Worm (Caenorhabditis elegans) whole organism, L1 larva: ENCODE data around the gene T08B6.1.

Experiments used
- lin-13 ChIP-seq: fragments of 150-350 bp; optimal IDR thresholded peaks from 2 replicates; lab custom pipeline; 2014; ENCODE audit warnings: missing biosample characterization, missing genetic modification reagents, missing genetic modification characterization
- lsy-2 ChIP-seq, 2 experiments: fragments of 150-350 bp; optimal IDR thresholded peaks; 2 replicates each; lab custom pipeline; 2014; ENCODE audit warnings: missing biosample characterization in 2 of 2, missing genetic modification characterization in 2 of 2
- nhr-90 ChIP-seq: sonication (generic microtip); optimal IDR thresholded peaks from 2 replicates; lab custom pipeline; 2016; ENCODE audit warnings: mild to moderate bottlenecking, missing genetic modification characterization, missing compliant biosample characterization; ENCODE audit not compliant: poor library complexity

ce11 chrIV:4890543-4890942 is 3.4 kb upstream of the T08B6.1 start, which contains the start of gene T08B6.9:
- no peak for TF ChIP-seq nhr-90
- no peak for TF ChIP-seq lin-13 (GFP tag; lab: Kevin White, UChicago)
- no peak for TF ChIP-seq lsy-2 (tag; optimal IDR thresholded peaks at IDR 0.05; lab: Kevin White, UChicago)
